Fruit fly (Drosophila melanogaster) whole organism, embryonic: ENCODE measurements around the gene mus201.
A peak's percentile ranks its signal among the peaks of the same experiment; 100 is the strongest.

Experiments used
- Abd-B ChIP-seq: fragments of 200-800 bp; sonication (Bioruptor generic); optimal IDR thresholded peaks from 2 replicates; lab custom pipeline; 2018; ENCODE audit warnings: missing biosample characterization, mild to moderate bottlenecking, missing genetic modification characterization, moderate library complexity
- C15 ChIP-seq: fragments of 200-800 bp; sonication (Bioruptor generic); IDR thresholded peaks from 3 replicates; pipeline ENCODE4 v1.3.6; 2022; ENCODE audit warnings: missing biosample characterization, missing genetic modification characterization
- CG10565 ChIP-seq: fragments of 200-800 bp; sonication (Bioruptor generic); optimal IDR thresholded peaks from 3 replicates; lab custom pipeline; 2016; ENCODE audit warnings: missing biosample characterization, mild to moderate bottlenecking, missing genetic modification characterization
- CG10959 ChIP-seq: fragments of 200-800 bp; sonication (Bioruptor generic); IDR thresholded peaks from 2 replicates; pipeline ENCODE4 v1.3.6; 2022; ENCODE audit warnings: missing biosample characterization, missing genetic modification characterization
- CG11398 ChIP-seq: fragments of 200-800 bp; sonication (Bioruptor generic); optimal IDR thresholded peaks from 2 replicates; lab custom pipeline; 2016; ENCODE audit warnings: missing biosample characterization, missing genetic modification characterization
- CG11504 ChIP-seq: fragments of 200-800 bp; sonication (Bioruptor generic); optimal IDR thresholded peaks from 3 replicates; lab custom pipeline; 2019; ENCODE audit warnings: missing biosample characterization, mild to moderate bottlenecking, missing genetic modification characterization, moderate library complexity
- CG12155 ChIP-seq: fragments of 200-800 bp; sonication (Bioruptor generic); optimal IDR thresholded peaks from 3 replicates; lab custom pipeline; 2016; ENCODE audit warnings: missing biosample characterization, missing genetic modification characterization
- CG12299 ChIP-seq: fragments of 200-800 bp; sonication (Bioruptor generic); optimal IDR thresholded peaks from 2 replicates; lab custom pipeline; 2018; ENCODE audit warnings: missing biosample characterization, mild to moderate bottlenecking, missing genetic modification characterization
- CG13287 ChIP-seq: fragments of 200-800 bp; sonication (Bioruptor generic); IDR thresholded peaks from 2 replicates; pipeline ENCODE4 v1.3.6; 2022; ENCODE audit warnings: missing biosample characterization, missing genetic modification characterization; ENCODE audit not compliant: partially characterized antibody
- CG13775 ChIP-seq: fragments of 200-800 bp; sonication (Bioruptor generic); optimal IDR thresholded peaks from 3 replicates; lab custom pipeline; 2017; ENCODE audit warnings: missing biosample characterization, mild to moderate bottlenecking, missing genetic modification characterization
- CG14014 ChIP-seq: fragments of 200-800 bp; sonication (Bioruptor generic); IDR thresholded peaks from 2 replicates; pipeline ENCODE4 v1.3.6; 2022; ENCODE audit warnings: missing biosample characterization, missing genetic modification characterization
- CG15514 ChIP-seq: fragments of 200-800 bp; sonication (Bioruptor generic); optimal IDR thresholded peaks from 3 replicates; lab custom pipeline; 2017; ENCODE audit warnings: missing biosample characterization, missing genetic modification characterization, mild to moderate bottlenecking, moderate library complexity, missing genetic modification reagents
- CG17385 ChIP-seq: fragments of 200-800 bp; sonication (Bioruptor generic); optimal IDR thresholded peaks from 3 replicates; lab custom pipeline; 2018; ENCODE audit warnings: missing biosample characterization, mild to moderate bottlenecking, missing genetic modification characterization
- CG17612 ChIP-seq: fragments of 200-800 bp; sonication (Bioruptor generic); IDR thresholded peaks from 2 replicates; pipeline ENCODE4 v1.3.6; 2022; ENCODE audit warnings: missing biosample characterization, missing genetic modification characterization
- CG18262 ChIP-seq: fragments of 200-800 bp; optimal IDR thresholded peaks from 3 replicates; lab custom pipeline; 2019; ENCODE audit warnings: missing biosample characterization, mild to moderate bottlenecking, missing genetic modification characterization, moderate library complexity
- CG2116 ChIP-seq: fragments of 200-800 bp; sonication (Bioruptor generic); optimal IDR thresholded peaks from 3 replicates; lab custom pipeline; 2018; ENCODE audit warnings: missing biosample characterization, mild to moderate bottlenecking, missing genetic modification characterization
- CG3995 ChIP-seq: fragments of 200-800 bp; sonication (Bioruptor generic); optimal IDR thresholded peaks from 3 replicates; lab custom pipeline; 2016; ENCODE audit warnings: missing biosample characterization, missing genetic modification characterization
- CG4707 ChIP-seq: fragments of 200-800 bp; sonication (Bioruptor generic); optimal IDR thresholded peaks from 2 replicates; lab custom pipeline; 2018; ENCODE audit warnings: missing biosample characterization, mild to moderate bottlenecking, missing genetic modification characterization, moderate library complexity
- CG6175 ChIP-seq: fragments of 200-800 bp; sonication (Bioruptor generic); IDR thresholded peaks from 3 replicates; pipeline ENCODE4 v1.3.6; 2022; ENCODE audit warnings: missing biosample characterization, missing genetic modification characterization
- CG6854 ChIP-seq: fragments of 200-800 bp; sonication (Bioruptor generic); optimal IDR thresholded peaks from 3 replicates; lab custom pipeline; 2017; ENCODE audit warnings: missing biosample characterization, mild to moderate bottlenecking, missing genetic modification characterization
- CG7963 ChIP-seq: fragments of 200-800 bp; sonication (Bioruptor generic); IDR thresholded peaks from 3 replicates; pipeline ENCODE4 v1.3.6; 2022; ENCODE audit warnings: missing biosample characterization, missing genetic modification characterization; ENCODE audit not compliant: partially characterized antibody
- CG8089 ChIP-seq: fragments of 200-800 bp; sonication (Bioruptor generic); optimal IDR thresholded peaks from 3 replicates; lab custom pipeline; 2016; ENCODE audit warnings: missing biosample characterization, missing genetic modification characterization
- CG8281 ChIP-seq: fragments of 200-800 bp; sonication (Bioruptor generic); optimal IDR thresholded peaks from 2 replicates; lab custom pipeline; 2018; ENCODE audit warnings: missing biosample characterization, mild to moderate bottlenecking, missing genetic modification characterization, moderate library complexity
- CrebB ChIP-seq: fragments of 200-800 bp; sonication (Bioruptor generic); optimal IDR thresholded peaks from 3 replicates; lab custom pipeline; 2018; ENCODE audit warnings: missing biosample characterization, mild to moderate bottlenecking, missing genetic modification characterization
- Ets65A ChIP-seq: fragments of 200-800 bp; sonication (Bioruptor generic); peaks from one replicate; lab custom pipeline; 2016; ENCODE audit warnings: missing biosample characterization, missing genetic modification characterization
- MESR4 ChIP-seq: fragments of 200-800 bp; sonication (Bioruptor generic); optimal IDR thresholded peaks from 2 replicates; lab custom pipeline; 2018; ENCODE audit warnings: missing biosample characterization, mild to moderate bottlenecking, missing genetic modification characterization, moderate library complexity
- Sin3A ChIP-seq: fragments of >200 bp; optimal IDR thresholded peaks from 2 replicates; lab custom pipeline; 2018
- Sry-δ ChIP-seq: fragments of 200-800 bp; sonication (Bioruptor generic); optimal IDR thresholded peaks from 2 replicates; lab custom pipeline; 2016; ENCODE audit warnings: missing biosample characterization, missing genetic modification characterization
- ac ChIP-seq: fragments of 200-800 bp; sonication (Bioruptor generic); optimal IDR thresholded peaks from 3 replicates; lab custom pipeline; 2017; ENCODE audit warnings: missing biosample characterization, mild to moderate bottlenecking, missing genetic modification characterization
- bigmax ChIP-seq: fragments of 200-800 bp; sonication (Bioruptor generic); optimal IDR thresholded peaks from 2 replicates; lab custom pipeline; 2018; ENCODE audit warnings: missing biosample characterization, mild to moderate bottlenecking, missing genetic modification characterization
- btn ChIP-seq: fragments of 200-800 bp; sonication (Bioruptor generic); optimal IDR thresholded peaks from 2 replicates; lab custom pipeline; 2016; ENCODE audit warnings: missing biosample characterization, missing genetic modification characterization
- chm ChIP-seq: fragments of 200-800 bp; sonication (Bioruptor generic); IDR thresholded peaks from 2 replicates; pipeline ENCODE4 v1.3.6; 2022; ENCODE audit warnings: missing biosample characterization, missing genetic modification characterization
- ci ChIP-seq: fragments of 200-800 bp; sonication (Bioruptor generic); IDR thresholded peaks from 3 replicates; pipeline ENCODE4 v1.3.6; 2022; ENCODE audit warnings: missing biosample characterization, missing genetic modification characterization
- dpn ChIP-seq, 2 experiments: fragments of 200-800 bp; sonication (Bioruptor generic); optimal IDR thresholded peaks; 3 replicates each; lab custom pipeline; 2016; ENCODE audit warnings: missing biosample characterization in 2 of 2, missing genetic modification characterization in 2 of 2
- emc ChIP-seq: fragments of 200-800 bp; sonication (Bioruptor generic); optimal IDR thresholded peaks from 2 replicates; lab custom pipeline; 2016; ENCODE audit warnings: missing biosample characterization, missing genetic modification characterization
- eve ChIP-seq, 2 experiments: fragments of >200 bp; optimal IDR thresholded peaks; 2 replicates each; lab custom pipeline; 2017; ENCODE audit warnings: missing biosample characterization in 2 of 2, missing genetic modification characterization in 2 of 2
- fu2 ChIP-seq: fragments of 200-800 bp; sonication (Bioruptor generic); optimal IDR thresholded peaks from 2 replicates; lab custom pipeline; 2016; ENCODE audit warnings: missing biosample characterization, missing genetic modification characterization
- h ChIP-seq: fragments of >200 bp; optimal IDR thresholded peaks from 2 replicates; lab custom pipeline; 2017
- nau ChIP-seq: fragments of 200-800 bp; sonication (Bioruptor generic); optimal IDR thresholded peaks from 3 replicates; lab custom pipeline; 2017; ENCODE audit warnings: missing biosample characterization, mild to moderate bottlenecking, missing genetic modification characterization, missing genetic modification reagents
- nmo ChIP-seq: fragments of 200-800 bp; sonication (Bioruptor generic); optimal IDR thresholded peaks from 2 replicates; lab custom pipeline; 2018; ENCODE audit warnings: missing biosample characterization, mild to moderate bottlenecking, missing genetic modification characterization, moderate library complexity
- otp ChIP-seq: fragments of 200-800 bp; sonication (Bioruptor generic); IDR thresholded peaks from 3 replicates; pipeline ENCODE4, ENCODE4 v1.3.6; 2022; ENCODE audit warnings: missing biosample characterization, missing genetic modification characterization
- rib ChIP-seq: fragments of 200-800 bp; sonication (Bioruptor generic); IDR thresholded peaks from 2 replicates; pipeline ENCODE4 v1.3.6; 2022; ENCODE audit warnings: missing biosample characterization, missing genetic modification characterization
- scrt ChIP-seq: fragments of 200-800 bp; sonication (Bioruptor generic); optimal IDR thresholded peaks from 2 replicates; lab custom pipeline; 2018; ENCODE audit warnings: missing biosample characterization, mild to moderate bottlenecking, missing genetic modification characterization, moderate library complexity
- sens-2 ChIP-seq: fragments of 200-800 bp; sonication (Bioruptor generic); IDR thresholded peaks from 2 replicates; pipeline ENCODE4 v1.3.6; 2022; ENCODE audit warnings: missing biosample characterization, missing genetic modification characterization
- seq ChIP-seq: fragments of 200-800 bp; sonication (Bioruptor generic); IDR thresholded peaks from 2 replicates; pipeline ENCODE4 v1.3.6; 2022; ENCODE audit warnings: missing biosample characterization, missing genetic modification characterization
- slp2 ChIP-seq: fragments of 200-800 bp; sonication (Bioruptor generic); optimal IDR thresholded peaks from 2 replicates; lab custom pipeline; 2016; ENCODE audit warnings: missing biosample characterization, missing genetic modification characterization
- stc ChIP-seq: fragments of 200-800 bp; sonication (Bioruptor generic); IDR thresholded peaks from 2 replicates; pipeline ENCODE4 v1.3.6; 2022; ENCODE audit warnings: missing biosample characterization, missing genetic modification characterization
- tgo ChIP-seq: fragments of 200-800 bp; sonication (Bioruptor generic); IDR thresholded peaks from 3 replicates; pipeline ENCODE4 v1.3.6; 2022; ENCODE audit warnings: missing biosample characterization, missing genetic modification characterization
- twi ChIP-seq: fragments of 200-800 bp; optimal IDR thresholded peaks from 2 replicates; lab custom pipeline; 2019; ENCODE audit warnings: missing biosample characterization, mild to moderate bottlenecking, missing genetic modification characterization, moderate library complexity
- usp ChIP-seq: fragments of >200 bp; optimal IDR thresholded peaks from 2 replicates; lab custom pipeline; 2017; ENCODE audit warnings: missing biosample characterization, missing genetic modification characterization
- wor ChIP-seq: fragments of 200-800 bp; sonication (Bioruptor generic); IDR thresholded peaks from 2 replicates; pipeline ENCODE4 v1.3.6; 2022; ENCODE audit warnings: missing biosample characterization, missing genetic modification characterization
- zen ChIP-seq: fragments of 200-800 bp; sonication (Bioruptor generic); optimal IDR thresholded peaks from 3 replicates; lab custom pipeline; 2018; ENCODE audit warnings: missing biosample characterization, mild to moderate bottlenecking, missing genetic modification characterization, moderate library complexity

mus201 gene

DNA sequence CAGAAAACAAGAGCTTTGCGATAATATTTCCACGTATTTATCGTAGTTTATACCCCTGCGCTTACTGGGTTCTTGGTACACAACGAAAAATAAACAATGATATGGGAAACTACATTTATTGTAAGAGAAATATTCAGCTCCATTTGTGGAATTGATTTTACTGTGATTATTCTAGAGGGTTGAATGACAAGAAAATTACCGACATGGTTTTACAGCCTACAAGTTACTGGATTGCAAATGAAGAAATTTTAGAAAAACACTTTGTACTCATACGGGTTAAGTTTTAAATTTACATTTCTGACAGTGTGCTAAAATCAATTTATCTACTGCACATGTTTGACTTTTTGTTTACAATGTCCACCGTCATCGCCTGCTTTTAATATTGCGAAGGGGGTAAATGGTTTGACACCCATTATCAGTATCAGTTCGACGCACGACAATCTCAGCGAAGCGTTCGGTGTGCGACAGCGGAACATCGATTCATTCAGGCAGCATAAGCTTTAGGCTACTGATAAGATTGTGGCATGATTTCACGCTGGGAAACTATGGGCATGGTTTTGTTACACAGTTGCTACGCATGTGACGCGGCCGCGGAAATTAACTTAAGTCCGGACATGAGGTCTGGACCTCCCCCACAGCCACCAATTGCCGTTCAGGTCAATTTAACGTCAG lies 23.9 kb downstream of the mus201 start (continued):
- TF ChIP-seq Abd-B (GFP tag; lab: Kevin White, UChicago) (no peak), CG17385 (GFP tag; lab: Kevin White, UChicago) (peak; percentile 5), ci (no peak), usp (GFP tag; lab: Kevin White, UChicago) (no peak), stc (GFP tag; lab: Robert Waterston, UW) (no peak), CG12299 (tag; lab: Kevin White, UChicago) (no peak), CG4707 (GFP tag; lab: Kevin White, UChicago) (no peak), slp2 (GFP tag; lab: Kevin White, UChicago) (peak; percentile 18), wor (GFP tag; lab: Robert Waterston, UW) (no peak), nau (GFP tag; lab: Kevin White, UChicago) (no peak), Ets65A (GFP tag; lab: Kevin White, UChicago) (peak; percentile 84), Sin3A (no peak), sens-2 (peak; percentile 27; the same call in 1 of the 2 replicates), otp (GFP tag; lab: Robert Waterston, UW) (no peak), CG18262 (tag; lab: Kevin White, UChicago) (peak; percentile 41), CG17612 (GFP tag; lab: Robert Waterston, UW) (no peak), bigmax (GFP tag; lab: Kevin White, UChicago) (no peak), dpn (GFP tag; optimal IDR thresholded peaks at IDR 0.05; lab: Kevin White, UChicago) (peak; percentile 14 to 25), CG14014 (GFP tag; lab: Robert Waterston, UW) (no peak), CG15514 (peak; percentile 29), CG2116 (no peak), chm (GFP tag; lab: Robert Waterston, UW) (no peak), nmo (GFP tag; lab: Kevin White, UChicago) (peak; percentile 19), ac (GFP tag; lab: Kevin White, UChicago) (no peak), h (lab: Kevin White, UChicago) (no peak), CG13775 (GFP tag; lab: Kevin White, UChicago) (no peak), CrebB (tag; lab: Kevin White, UChicago) (no peak), zen (no peak), CG12155 (GFP tag; lab: Kevin White, UChicago) (peak; percentile 6), CG10565 (GFP tag; lab: Kevin White, UChicago) (no peak), CG6175 (GFP tag; lab: Robert Waterston, UW) (0 out of 3 replicates have a peak, but pooled peaks have one; percentile 34), CG3995 (GFP tag; lab: Kevin White, UChicago) (no peak), Sry-δ (GFP tag; lab: Kevin White, UChicago) (peak; percentile 18), CG10959 (no peak), C15 (no peak), CG8281 (tag; lab: Kevin White, UChicago) (no peak), CG11504 (tag; lab: Kevin White, UChicago) (peak; percentile 45), twi (tag; lab: Kevin White, UChicago) (no peak), CG8089 (no peak), rib (GFP tag; lab: Robert Waterston, UW) (no peak), fu2 (GFP tag; lab: Kevin White, UChicago) (no peak), CG11398 (no peak), btn (GFP tag; lab: Kevin White, UChicago) (no peak), CG13287 (no peak), MESR4 (GFP tag; lab: Kevin White, UChicago) (no peak), CG6854 (GFP tag; lab: Kevin White, UChicago) (no peak), tgo (no peak), emc (GFP tag; lab: Kevin White, UChicago) (no peak), seq (GFP tag; lab: Robert Waterston, UW) (no peak), CG7963 (GFP tag; lab: Robert Waterston, UW) (no peak), eve (GFP tag; optimal IDR thresholded peaks at IDR 0.05; lab: Kevin White, UChicago) (peak in 1 of 2 experiments; percentile 51), scrt (GFP tag; lab: Kevin White, UChicago) (peak; percentile 12)
